Fruit fly (Drosophila melanogaster) whole organism, prepupa: ENCODE results near the gene GC2.

Experiments used
- Blimp-1 ChIP-seq: fragments of 200-800 bp; sonication (Bioruptor generic); optimal IDR thresholded peaks from 3 replicates; lab custom pipeline; 2017; ENCODE audit warnings: missing biosample characterization, missing genetic modification characterization, mild to moderate bottlenecking, moderate library complexity, missing genetic modification reagents
- CG10669 ChIP-seq: fragments of 200-800 bp; sonication (Bioruptor generic); optimal IDR thresholded peaks from 3 replicates; lab custom pipeline; 2018; ENCODE audit warnings: missing biosample characterization, mild to moderate bottlenecking, missing genetic modification characterization, moderate library complexity
- CG11762 ChIP-seq: fragments of 200-800 bp; sonication (Bioruptor generic); optimal IDR thresholded peaks from 3 replicates; lab custom pipeline; 2016; ENCODE audit warnings: missing biosample characterization, missing genetic modification characterization; ENCODE audit not compliant: insufficient read depth
- CG15336 ChIP-seq: fragments of 200-800 bp; sonication (Bioruptor generic); IDR thresholded peaks from 2 replicates; pipeline ENCODE4 v1.3.6; 2022; ENCODE audit warnings: missing biosample characterization, missing genetic modification characterization
- CG16779 ChIP-seq: fragments of 200-800 bp; sonication (Bioruptor generic); optimal IDR thresholded peaks from 3 replicates; lab custom pipeline; 2017; ENCODE audit warnings: missing biosample characterization, mild to moderate bottlenecking, missing genetic modification characterization
- CG3032 ChIP-seq: fragments of 200-800 bp; optimal IDR thresholded peaks from 2 replicates; lab custom pipeline; 2019; ENCODE audit warnings: missing biosample characterization, mild to moderate bottlenecking, missing genetic modification characterization, moderate library complexity
- CG31627 ChIP-seq: fragments of 200-800 bp; sonication (Bioruptor generic); optimal IDR thresholded peaks from 3 replicates; lab custom pipeline; 2016; ENCODE audit warnings: missing biosample characterization, missing genetic modification characterization
- CG3919 ChIP-seq: fragments of 200-800 bp; sonication (Bioruptor generic); optimal IDR thresholded peaks from 3 replicates; lab custom pipeline; 2016; ENCODE audit warnings: missing biosample characterization, missing genetic modification characterization
- CG6163 ChIP-seq: fragments of 200-800 bp; sonication (Bioruptor generic); IDR thresholded peaks from 3 replicates; pipeline ENCODE4 v1.3.6; 2022; ENCODE audit warnings: missing biosample characterization, missing genetic modification characterization
- CG6276 ChIP-seq: fragments of 200-800 bp; sonication (Bioruptor generic); optimal IDR thresholded peaks from 2 replicates; lab custom pipeline; 2017; ENCODE audit warnings: missing biosample characterization, mild to moderate bottlenecking, missing genetic modification characterization
- CG6808 ChIP-seq: fragments of 200-800 bp; sonication (Bioruptor generic); optimal IDR thresholded peaks from 3 replicates; lab custom pipeline; 2017; ENCODE audit warnings: missing biosample characterization, missing genetic modification characterization, mild to moderate bottlenecking, moderate library complexity, missing genetic modification reagents
- CG6854 ChIP-seq: fragments of 200-800 bp; sonication (Bioruptor generic); optimal IDR thresholded peaks from 2 replicates; lab custom pipeline; 2017; ENCODE audit warnings: missing biosample characterization, mild to moderate bottlenecking, missing genetic modification characterization
- CG8119 ChIP-seq: fragments of 200-800 bp; sonication (Bioruptor generic); IDR thresholded peaks from 3 replicates; pipeline ENCODE4 v1.3.6; 2022; ENCODE audit warnings: missing biosample characterization, missing genetic modification characterization
- CG9139 ChIP-seq: fragments of 200-800 bp; sonication (Bioruptor generic); optimal IDR thresholded peaks from 3 replicates; lab custom pipeline; 2017; ENCODE audit warnings: missing biosample characterization, mild to moderate bottlenecking, missing genetic modification characterization
- Eip75B ChIP-seq: fragments of 200-800 bp; sonication (Bioruptor generic); optimal IDR thresholded peaks from 3 replicates; lab custom pipeline; 2016; ENCODE audit warnings: missing biosample characterization, missing genetic modification characterization
- Eip78C ChIP-seq: fragments of 200-800 bp; sonication (Bioruptor generic); peaks from one replicate; lab custom pipeline; 2016; ENCODE audit warnings: missing biosample characterization, missing genetic modification characterization
- Ets21C ChIP-seq: fragments of 200-800 bp; sonication (Bioruptor generic); optimal IDR thresholded peaks from 3 replicates; lab custom pipeline; 2016; ENCODE audit warnings: missing biosample characterization, missing genetic modification characterization
- Ets96B ChIP-seq: fragments of 200-800 bp; optimal IDR thresholded peaks from 2 replicates; lab custom pipeline; 2019; ENCODE audit warnings: missing biosample characterization, mild to moderate bottlenecking, missing genetic modification characterization, moderate library complexity
- Lpt ChIP-seq: fragments of 200-800 bp; sonication (Bioruptor generic); optimal IDR thresholded peaks from 3 replicates; lab custom pipeline; 2016; ENCODE audit warnings: missing biosample characterization, missing genetic modification characterization
- Met ChIP-seq: fragments of 200-800 bp; sonication (Bioruptor generic); optimal IDR thresholded peaks from 3 replicates; lab custom pipeline; 2016; ENCODE audit warnings: missing biosample characterization, missing genetic modification characterization
- OdsH ChIP-seq: fragments of 200-800 bp; sonication (Bioruptor generic); optimal IDR thresholded peaks from 3 replicates; lab custom pipeline; 2016; ENCODE audit warnings: missing biosample characterization, missing genetic modification characterization
- Sox102F ChIP-seq: fragments of 200-800 bp; sonication (Bioruptor generic); optimal IDR thresholded peaks from 2 replicates; lab custom pipeline; 2016; ENCODE audit warnings: missing biosample characterization, mild to moderate bottlenecking, missing genetic modification characterization
- Sox14 ChIP-seq: fragments of 200-800 bp; sonication (Bioruptor generic); optimal IDR thresholded peaks from 3 replicates; lab custom pipeline; 2016; ENCODE audit warnings: missing biosample characterization, missing genetic modification characterization
- achi ChIP-seq: fragments of 200-800 bp; sonication (Bioruptor generic); optimal IDR thresholded peaks from 3 replicates; lab custom pipeline; 2016; ENCODE audit warnings: missing biosample characterization, missing genetic modification characterization
- acj6 ChIP-seq: fragments of 200-800 bp; sonication (Bioruptor generic); optimal IDR thresholded peaks from 3 replicates; lab custom pipeline; 2016; ENCODE audit warnings: missing biosample characterization, missing genetic modification characterization
- cyc ChIP-seq: fragments of 200-800 bp; sonication (Bioruptor generic); optimal IDR thresholded peaks from 3 replicates; lab custom pipeline; 2016; ENCODE audit warnings: missing biosample characterization, missing genetic modification characterization
- dsx ChIP-seq: fragments of 200-800 bp; optimal IDR thresholded peaks from 3 replicates; lab custom pipeline; 2019; ENCODE audit warnings: missing biosample characterization, mild to moderate bottlenecking, missing genetic modification characterization, moderate library complexity; ENCODE audit not compliant: poor library complexity, severe bottlenecking
- esn ChIP-seq: fragments of 200-800 bp; sonication (Bioruptor generic); optimal IDR thresholded peaks from 2 replicates; lab custom pipeline; 2016; ENCODE audit warnings: missing biosample characterization, mild to moderate bottlenecking, missing genetic modification characterization, moderate library complexity
- fd59A ChIP-seq: fragments of 200-800 bp; sonication (Bioruptor generic); optimal IDR thresholded peaks from 2 replicates; lab custom pipeline; 2017; ENCODE audit warnings: missing biosample characterization, mild to moderate bottlenecking, missing genetic modification characterization, missing genetic modification reagents
- fd85E ChIP-seq: fragments of 200-800 bp; sonication (Bioruptor generic); optimal IDR thresholded peaks from 3 replicates; lab custom pipeline; 2016; ENCODE audit warnings: missing biosample characterization, missing genetic modification characterization
- fkh ChIP-seq: fragments of 200-800 bp; sonication (Bioruptor generic); optimal IDR thresholded peaks from 3 replicates; lab custom pipeline; 2017; ENCODE audit warnings: missing biosample characterization, mild to moderate bottlenecking, missing genetic modification characterization, moderate library complexity
- ss ChIP-seq, 2 experiments: fragments of 200-800 bp; sonication (Bioruptor generic); optimal IDR thresholded peaks; 2 replicates in 1 of 2; 3 replicates in 1 of 2; lab custom pipeline; 2017 to 2018; ENCODE audit warnings: mild to moderate bottlenecking in 2 of 2, missing biosample characterization in 2 of 2, missing genetic modification characterization in 2 of 2, moderate library complexity in 1 of 2
- svp ChIP-seq: fragments of 200-800 bp; sonication (Bioruptor generic); peaks from one replicate; lab custom pipeline; 2016; ENCODE audit warnings: missing biosample characterization, missing genetic modification characterization
- topi ChIP-seq: fragments of 200-800 bp; sonication (Bioruptor generic); optimal IDR thresholded peaks from 3 replicates; lab custom pipeline; 2016; ENCODE audit warnings: missing biosample characterization, missing genetic modification characterization
- vri ChIP-seq: fragments of 200-800 bp; sonication (Bioruptor generic); optimal IDR thresholded peaks from 3 replicates; lab custom pipeline; 2016; ENCODE audit warnings: missing biosample characterization, mild to moderate bottlenecking, missing genetic modification characterization

Gene GC2

dm6 chr3R:11989206-11989605 lies 17.7 kb downstream of the GC2 start:
- TF ChIP-seq CG15336 (GFP tag; lab: Robert Waterston, UW) (no peak), CG6163 (GFP tag; lab: Robert Waterston, UW) (0 out of 3 replicates have a peak, but pooled peaks have one; percentile 24), Ets21C (no peak), Sox14 (no peak), dsx (GFP tag; lab: Kevin White, UChicago) (no peak)

- TF ChIP-seq OdsH (GFP tag; lab: Kevin White, UChicago) (no peak), CG6276 (no peak), acj6 (GFP tag; lab: Kevin White, UChicago) (no peak), Met (GFP tag; lab: Kevin White, UChicago) (no peak), esn (GFP tag; lab: Kevin White, UChicago) (no peak), svp (GFP tag; lab: Kevin White, UChicago) (no peak), dsx (GFP tag; lab: Kevin White, UChicago) (no peak), ss (GFP tag; optimal IDR thresholded peaks at IDR 0.05; lab: Kevin White, UChicago) (no peak), CG10669 (GFP tag; lab: Kevin White, UChicago) (no peak), CG31627 (GFP tag; lab: Kevin White, UChicago) (no peak), CG8119 (GFP tag; lab: Robert Waterston, UW) (no peak), topi (no peak), Ets96B (tag; lab: Kevin White, UChicago) (no peak), Sox102F (no peak), achi (no peak), Lpt (GFP tag; lab: Kevin White, UChicago) (no peak)
These were observed 18.5 kb downstream of the GC2 start for dm6 chr3R:11989996-11990395.

dm6 chr3R:11991538-11992164 lies 20.2 kb downstream of the GC2 start:
- TF ChIP-seq CG9139 (GFP tag; lab: Kevin White, UChicago) (no peak), Met (GFP tag; lab: Kevin White, UChicago) (no peak), fkh (GFP tag; lab: Kevin White, UChicago) (peak; percentile 60), svp (GFP tag; lab: Kevin White, UChicago) (peak; percentile 90), Sox102F (peak; percentile 23), CG6854 (GFP tag; lab: Kevin White, UChicago) (peak; percentile 80), Blimp-1 (GFP tag; lab: Kevin White, UChicago) (peak; percentile 10), Eip78C (peak; percentile 67)

DNA sequence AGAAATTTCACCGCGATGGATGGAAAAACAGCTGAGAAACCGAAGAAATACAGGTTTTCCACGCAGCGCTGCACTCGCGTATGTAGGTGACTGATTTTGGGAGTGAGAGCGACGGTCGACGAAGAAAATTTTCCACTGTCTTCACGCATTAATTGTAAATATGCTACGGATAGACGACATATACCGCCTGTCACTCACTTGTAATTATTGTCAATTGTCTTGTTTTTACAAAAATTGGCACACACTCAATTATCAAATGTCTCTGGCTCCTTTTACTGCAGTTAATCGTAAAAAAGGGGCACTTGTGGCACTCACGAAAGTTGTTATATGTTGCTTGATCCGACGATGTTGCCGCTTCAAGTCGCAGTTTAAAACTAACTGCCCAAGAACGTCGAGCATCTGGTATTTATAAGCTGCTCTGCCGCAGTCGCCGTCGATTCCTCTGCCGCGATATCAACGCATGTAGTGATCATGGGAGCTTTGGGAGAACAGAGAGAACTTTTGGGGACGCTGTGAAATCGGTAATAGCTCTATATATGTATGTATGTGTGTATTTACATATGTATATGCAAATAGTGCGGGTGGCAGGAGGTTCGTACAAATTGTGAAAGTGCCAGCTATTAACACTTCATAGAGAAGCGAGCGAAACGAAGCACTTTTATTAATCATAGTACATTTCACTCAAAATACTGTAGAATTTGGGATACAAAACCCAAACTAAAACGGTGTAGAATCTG lies 21.6 kb downstream of the GC2 start, which contains the start of gene mfas:
TSS of gene mfas (minus strand) at position 382 of the 737 bp plus-strand sequence.
- TF ChIP-seq dsx (GFP tag; lab: Kevin White, UChicago) (peak; percentile 33), fd59A (GFP tag; lab: Kevin White, UChicago) (no peak), CG10669 (GFP tag; lab: Kevin White, UChicago) (no peak), OdsH (GFP tag; lab: Kevin White, UChicago) (no peak), CG16779 (tag; lab: Kevin White, UChicago) (peak; percentile 0), esn (GFP tag; lab: Kevin White, UChicago) (peak; percentile 2), CG9139 (GFP tag; lab: Kevin White, UChicago) (peak; percentile 39), Sox14 (no peak), Met (GFP tag; lab: Kevin White, UChicago) (no peak), CG6163 (GFP tag; lab: Robert Waterston, UW) (peak; percentile 53; the same call in 2 of the 3 replicates), Eip78C (peak; percentile 44), CG6808 (GFP tag; lab: Kevin White, UChicago) (no peak), achi (no peak), CG6276 (no peak), cyc (GFP tag; lab: Kevin White, UChicago) (no peak), fkh (GFP tag; lab: Kevin White, UChicago) (peak; percentile 76), CG11762 (GFP tag; lab: Kevin White, UChicago) (no peak), CG8119 (GFP tag; lab: Robert Waterston, UW) (no peak), CG3919 (GFP tag; lab: Kevin White, UChicago) (peak; percentile 12), fd85E (no peak), Lpt (GFP tag; lab: Kevin White, UChicago) (peak; percentile 42), Eip75B (GFP tag; lab: Kevin White, UChicago) (peak; percentile 17), CG3032 (peak; percentile 6), svp (GFP tag; lab: Kevin White, UChicago) (peak; percentile 77), vri (GFP tag; lab: Kevin White, UChicago) (no peak), Sox102F (no peak), CG6854 (GFP tag; lab: Kevin White, UChicago) (peak; percentile 56), CG15336 (GFP tag; lab: Robert Waterston, UW) (peak; percentile 30; the same call in 1 of the 2 replicates)
